Fruit fly (Drosophila melanogaster): ENCODE results near the gene CG5888.

Gene CG5888

dm6 chr2L:16495193-16495780 lies 47.0 kb upstream of the CG5888 start (continued):
- TF ChIP-seq Hand (GFP tag; optimal IDR thresholded peaks at IDR 0.05) (peak; percentile 56), pan (optimal IDR thresholded peaks at IDR 0.05) (no peak), pan (GFP tag; optimal IDR thresholded peaks at IDR 0.05 in 1 of 2, IDR thresholded peaks at IDR 0.05 in 1 of 2) (no peak), danr (GFP tag; IDR thresholded peaks at IDR 0.05) (no peak), CG11398 (GFP tag; optimal IDR thresholded peaks at IDR 0.05) (peak; percentile 74), shn (GFP tag; optimal IDR thresholded peaks at IDR 0.05) (peak; percentile 56), wek (GFP tag; optimal IDR thresholded peaks at IDR 0.05) (peak; percentile 74), sd (tag; optimal IDR thresholded peaks at IDR 0.05) (peak; percentile 48), sens (GFP tag) (peak; percentile 33), lbe (GFP tag; optimal IDR thresholded peaks at IDR 0.05) (peak; percentile 54), aop (GFP tag; IDR thresholded peaks at IDR 0.05) (no peak), CG2129 (GFP tag; IDR thresholded peaks at IDR 0.05; ENCODE audit: partially characterized antibody) (no peak), pros (GFP tag; optimal IDR thresholded peaks at IDR 0.05) (no peak), ap (GFP tag; IDR thresholded peaks at IDR 0.05) (peak; percentile 72), CG8924 (tag; optimal IDR thresholded peaks at IDR 0.05) (peak; percentile 96), crol (GFP tag; IDR thresholded peaks at IDR 0.05) (no peak), CG6765 (GFP tag; optimal IDR thresholded peaks at IDR 0.05) (no peak), CG3065 (GFP tag; optimal IDR thresholded peaks at IDR 0.05) (peak; percentile 69), seq (GFP tag; IDR thresholded peaks at IDR 0.05) (0 out of 2 replicates have a peak, but pooled peaks have one; percentile 46), CkIIα-i1 (GFP tag; IDR thresholded peaks at IDR 0.05) (no peak), MESR4 (GFP tag; optimal IDR thresholded peaks at IDR 0.05) (peak; percentile 43), Dad (GFP tag; optimal IDR thresholded peaks at IDR 0.05) (no peak), CG11085 (GFP tag; IDR thresholded peaks at IDR 0.05) (no peak), stwl (tag; optimal IDR thresholded peaks at IDR 0.05) (no peak), hbn (GFP tag; IDR thresholded peaks at IDR 0.05; ENCODE audit: partially characterized antibody) (no peak), Mad (GFP tag; optimal IDR thresholded peaks at IDR 0.05) (no peak), CG3838 (GFP tag; optimal IDR thresholded peaks at IDR 0.05) (peak; percentile 74), klu (GFP tag; IDR thresholded peaks at IDR 0.05) (peak; percentile 64), grau (tag; optimal IDR thresholded peaks at IDR 0.05) (peak; percentile 91), CG2199 (GFP tag; IDR thresholded peaks at IDR 0.05) (no peak), z (GFP tag; IDR thresholded peaks at IDR 0.05) (no peak), Mrtf (GFP tag; IDR thresholded peaks at IDR 0.05) (peak; percentile 57; the same call in 1 of the 3 replicates), CG13123 (GFP tag; optimal IDR thresholded peaks at IDR 0.05) (peak; percentile 87), fu2 (GFP tag; optimal IDR thresholded peaks at IDR 0.05) (peak; percentile 61), abd-A (tag; optimal IDR thresholded peaks at IDR 0.05) (peak; percentile 12), CG18619 (GFP tag; optimal IDR thresholded peaks at IDR 0.05) (peak; percentile 74), CG30020 (tag; optimal IDR thresholded peaks at IDR 0.05) (no peak), CG43689 (GFP tag; IDR thresholded peaks at IDR 0.05) (peak; percentile 54; the same call in 1 of the 2 replicates), nmo (GFP tag; optimal IDR thresholded peaks at IDR 0.05) (no peak), pita (GFP tag; optimal IDR thresholded peaks at IDR 0.05) (no peak), chif (GFP tag; optimal IDR thresholded peaks at IDR 0.05) (peak; percentile 76 to 89), Antp (GFP tag; optimal IDR thresholded peaks at IDR 0.05) (no peak), CG13424 (tag; optimal IDR thresholded peaks at IDR 0.05) (peak; percentile 95), Eip74EF (GFP tag; optimal IDR thresholded peaks at IDR 0.05) (no peak), CG17359 (tag; optimal IDR thresholded peaks at IDR 0.05) (no peak), CG18262 (tag; optimal IDR thresholded peaks at IDR 0.05) (no peak), Atf-2 (GFP tag; optimal IDR thresholded peaks at IDR 0.05) (no peak), CG1233 (GFP tag; optimal IDR thresholded peaks at IDR 0.05) (no peak), Camta (GFP tag; optimal IDR thresholded peaks at IDR 0.05) (peak; percentile 84), Oaz (GFP tag; IDR thresholded peaks at IDR 0.05) (no peak), sqz (GFP tag; optimal IDR thresholded peaks at IDR 0.05) (no peak)
